Worm (Caenorhabditis elegans): ENCODE results near the gene F01G4.4.

F01G4.4 gene

ce11 chrIV:11174772-11175171, 31.6 kb downstream of the F01G4.4 start:
- TF ChIP-seq lin-15B (tag; optimal IDR thresholded peaks at IDR 0.05): no peak
- TF ChIP-seq php-3 (GFP tag; IDR thresholded peaks at IDR 0.05): no peak
- peak; percentile 45 for TF ChIP-seq nhr-28 (tag; optimal IDR thresholded peaks at IDR 0.05)

- TF ChIP-seq nhr-237 (tag; optimal IDR thresholded peaks at IDR 0.05) (no peak), duxl-1 (tag; optimal IDR thresholded peaks at IDR 0.05; ENCODE audit: poor library complexity) (no peak), saeg-2 (GFP tag; IDR thresholded peaks at IDR 0.05) (no peak), mes-2 (tag; optimal IDR thresholded peaks at IDR 0.05; ENCODE audit: poor library complexity, severe bottlenecking) (no peak), ceh-20 (GFP tag; IDR thresholded peaks at IDR 0.05) (no peak), lir-3 (tag; optimal IDR thresholded peaks at IDR 0.05) (no peak), F37D6.2 (tag; optimal IDR thresholded peaks at IDR 0.05) (no peak), tra-1 (GFP tag; IDR thresholded peaks at IDR 0.05) (no peak), lin-39 (tag; optimal IDR thresholded peaks at IDR 0.05) (no peak), dve-1 (tag; optimal IDR thresholded peaks at IDR 0.05; ENCODE audit: insufficient read depth) (no peak), F26F4.8 (GFP tag; conservative IDR thresholded peaks at IDR 0.05) (no peak), sdz-12 (GFP tag; optimal IDR thresholded peaks at IDR 0.05) (no peak), ztf-11 (tag; optimal IDR thresholded peaks at IDR 0.05) (no peak), madf-5 (GFP tag; IDR thresholded peaks at IDR 0.05) (no peak), daf-19 (GFP tag; conservative IDR thresholded peaks at IDR 0.05) (no peak), ceh-32 (tag; optimal IDR thresholded peaks at IDR 0.05; ENCODE audit: poor library complexity) (no peak), F10B5.3 (tag; optimal IDR thresholded peaks at IDR 0.05) (no peak), hlh-30 (tag; optimal IDR thresholded peaks at IDR 0.05; ENCODE audit: insufficient read depth) (no peak), nhr-11 (tag; optimal IDR thresholded peaks at IDR 0.05) (no peak)
These were observed 33.8 kb downstream of the F01G4.4 start, which contains the start of gene rap-3 for ce11 chrIV:11176967-11177366. rap-3 (plus strand) TSS chrIV:11177267.

DNA sequence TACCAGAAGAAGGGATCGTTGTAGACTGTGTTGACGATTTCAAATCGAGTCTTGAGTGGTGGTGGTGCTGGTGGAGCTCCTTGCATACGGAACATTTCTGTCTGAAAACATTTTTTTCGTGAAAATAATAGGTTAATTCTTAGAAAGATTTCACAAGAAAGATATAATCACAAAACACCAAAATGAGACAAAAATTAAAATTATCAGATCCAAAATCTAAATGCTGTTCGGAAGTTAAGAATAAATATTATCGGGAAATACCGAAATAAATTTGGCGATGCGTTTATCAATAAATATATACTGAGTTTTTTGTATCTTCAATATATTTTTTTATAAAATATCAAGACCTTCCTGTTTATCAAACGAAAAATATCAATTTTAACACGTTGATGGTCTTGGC, 35.4 kb downstream of the F01G4.4 start, which contains the start of gene C08F8.9:
C08F8.9 (minus strand) TSS at position 101 of the 400 bp plus-strand sequence.
- TF ChIP-seq lim-7 (GFP tag; IDR thresholded peaks at IDR 0.05) (no peak), ama-1 (optimal IDR thresholded peaks at IDR 0.05) (peak; percentile 23), snpc-1.2 (GFP tag; IDR thresholded peaks at IDR 0.05) (no peak), pha-4 (GFP tag; IDR thresholded peaks at IDR 0.05) (no peak), pha-4 (tag; optimal IDR thresholded peaks at IDR 0.05) (no peak)

DNA sequence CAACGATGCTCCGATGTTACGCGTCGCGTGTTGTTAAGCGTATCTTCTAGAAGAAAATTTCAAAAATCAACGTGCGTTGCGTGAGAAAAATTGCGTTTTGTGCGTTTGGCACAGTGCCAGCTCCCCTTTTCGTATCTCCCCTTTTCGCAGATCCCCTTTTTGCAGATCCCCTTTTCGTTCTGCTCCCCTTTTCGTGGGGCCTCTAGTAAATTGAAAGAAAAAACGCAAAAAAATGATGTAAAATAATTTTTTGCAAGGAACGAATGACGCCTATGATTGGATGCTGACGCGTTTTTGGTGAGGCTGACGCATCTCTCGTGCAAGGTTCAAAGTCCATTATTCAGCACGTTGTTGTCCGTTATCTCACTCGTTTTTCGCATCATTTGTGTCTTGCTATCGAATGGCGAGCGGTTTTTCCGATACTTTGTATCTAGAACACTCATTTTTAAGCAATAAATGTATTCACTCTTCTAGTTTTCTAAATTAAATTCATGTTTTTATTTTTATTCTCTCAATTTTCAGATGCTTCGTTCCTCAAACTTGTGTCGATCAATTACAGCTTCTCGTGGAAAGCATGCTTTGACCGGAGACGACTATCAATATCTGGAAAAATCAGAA, 36.1 kb downstream of the F01G4.4 start, which contains the start of gene cpt-2:
cpt-2 (plus strand) TSS at position 523 of the 618 bp plus-strand sequence.
- 0 out of 2 replicates have a peak, but pooled peaks have one; percentile 51 for TF ChIP-seq D1046.2 (GFP tag; IDR thresholded peaks at IDR 0.05)
- peak; percentile 91 for TF ChIP-seq lin-38 (GFP tag; IDR thresholded peaks at IDR 0.05)
- peak; percentile 79 for TF ChIP-seq T20F7.1 (GFP tag; optimal IDR thresholded peaks at IDR 0.05)
- peak; percentile 86 for TF ChIP-seq ceh-44 (GFP tag; IDR thresholded peaks at IDR 0.05)
- TF ChIP-seq F49E8.2 (tag; optimal IDR thresholded peaks at IDR 0.05; ENCODE audit: borderline replicate concordance): peak; percentile 61
- peak; percentile 70 for TF ChIP-seq nhr-102 (tag; optimal IDR thresholded peaks at IDR 0.05)
- TF ChIP-seq jun-1 (tag; optimal IDR thresholded peaks at IDR 0.05): peak; percentile 40
- peak; percentile 65 for TF ChIP-seq spr-1 (tag; optimal IDR thresholded peaks at IDR 0.05)
- peak; percentile 90 for TF ChIP-seq tra-1 (GFP tag; IDR thresholded peaks at IDR 0.05)
- peak; percentile 94 for TF ChIP-seq ceh-20 (GFP tag; IDR thresholded peaks at IDR 0.05)
- peak; percentile 72 for TF ChIP-seq nhr-48 (tag; optimal IDR thresholded peaks at IDR 0.05)
- peak; percentile 87 for TF ChIP-seq vab-7 (GFP tag; IDR thresholded peaks at IDR 0.05)
- TF ChIP-seq F10B5.3 (tag; optimal IDR thresholded peaks at IDR 0.05): peak; percentile 43
- peak; percentile 91 for TF ChIP-seq dmd-9 (GFP tag; IDR thresholded peaks at IDR 0.05)
- TF ChIP-seq hif-1 (tag; optimal IDR thresholded peaks at IDR 0.05): peak in 1 of 2 experiments; percentile 57
- TF ChIP-seq nhr-6 (tag; optimal IDR thresholded peaks at IDR 0.05): peak; percentile 25
- peak; percentile 90 for TF ChIP-seq Y48G9A.11 (GFP tag; IDR thresholded peaks at IDR 0.05)
- TF ChIP-seq nhr-77 (tag; optimal IDR thresholded peaks at IDR 0.05): peak; percentile 91
- peak; percentile 60; the same call in 1 of the 2 replicates for TF ChIP-seq mxl-2 (GFP tag; conservative IDR thresholded peaks at IDR 0.05)
- peak; percentile 91 for TF ChIP-seq ctbp-1 (GFP tag; IDR thresholded peaks at IDR 0.05)
- TF ChIP-seq dpl-1 (GFP tag; optimal IDR thresholded peaks at IDR 0.05): peak; percentile 76
- peak; percentile 67 for TF ChIP-seq ztf-7 (tag; optimal IDR thresholded peaks at IDR 0.05)
- peak; percentile 59; the same call in 1 of the 2 replicates for TF ChIP-seq lim-7 (GFP tag; IDR thresholded peaks at IDR 0.05)
